Worm (Caenorhabditis elegans) whole organism, late embryonic: ENCODE results near the gene Y32F6A.4.

ENCODE experiments used
- ceh-30 ChIP-seq: fragments of 150-350 bp; optimal IDR thresholded peaks from 2 replicates; lab custom pipeline; 2014; ENCODE audit warnings: missing biosample characterization, missing genetic modification characterization
- ceh-6 ChIP-seq: fragments of 200-800 bp; sonication (Bioruptor generic); optimal IDR thresholded peaks from 2 replicates; lab custom pipeline; 2018; ENCODE audit warnings: mild to moderate bottlenecking, missing genetic modification characterization, missing compliant biosample characterization
- elt-4 ChIP-seq: sonication (generic microtip); optimal IDR thresholded peaks from 2 replicates; lab custom pipeline; 2016; ENCODE audit warnings: missing genetic modification characterization, missing compliant biosample characterization
- hlh-15 ChIP-seq: sonication (generic microtip); optimal IDR thresholded peaks from 2 replicates; lab custom pipeline; 2016; ENCODE audit warnings: missing genetic modification characterization, missing compliant biosample characterization
- hlh-8 ChIP-seq: sonication (generic microtip); optimal IDR thresholded peaks from 2 replicates; lab custom pipeline; 2016; ENCODE audit warnings: missing genotype, missing genetic modification characterization, missing compliant biosample characterization
- nhr-232 ChIP-seq: sonication (generic microtip); optimal IDR thresholded peaks from 2 replicates; lab custom pipeline; 2016; ENCODE audit warnings: missing genetic modification characterization, missing compliant biosample characterization
- pag-3 ChIP-seq: sonication (generic microtip); optimal IDR thresholded peaks from 2 replicates; lab custom pipeline; 2016; ENCODE audit warnings: missing compliant biosample characterization, missing genetic modification characterization, borderline replicate concordance
- pax-1 ChIP-seq: fragments of 150-350 bp; optimal IDR thresholded peaks from 2 replicates; lab custom pipeline; 2014; ENCODE audit warnings: missing biosample characterization, missing genetic modification characterization
- pha-4 ChIP-seq: fragments of 150-350 bp; optimal IDR thresholded peaks from 2 replicates; lab custom pipeline; 2018; ENCODE audit warnings: missing biosample characterization, missing genetic modification reagents, missing genetic modification characterization
- pqm-1 ChIP-seq: sonication (generic microtip); optimal IDR thresholded peaks from 2 replicates; lab custom pipeline; 2016; ENCODE audit warnings: missing genetic modification characterization, missing compliant biosample characterization
- tbx-2 ChIP-seq: sonication (generic microtip); optimal IDR thresholded peaks from 2 replicates; lab custom pipeline; 2016; ENCODE audit warnings: missing genetic modification characterization, missing compliant biosample characterization
- unc-86 ChIP-seq: sonication (generic microtip); optimal IDR thresholded peaks from 2 replicates; lab custom pipeline; 2016; ENCODE audit warnings: missing genetic modification characterization, missing compliant biosample characterization

- TF ChIP-seq elt-4 (tag; lab: Kevin White, UChicago), result no peak
- TF ChIP-seq hlh-8, result no peak
- no peak for TF ChIP-seq nhr-232
- TF ChIP-seq unc-86 (tag; lab: Kevin White, UChicago), result no peak
- no peak for TF ChIP-seq hlh-15 (tag; lab: Kevin White, UChicago)
- TF ChIP-seq pax-1, result no peak
- TF ChIP-seq ceh-6 (GFP tag; lab: Kevin White, UChicago), result no peak
- no peak for TF ChIP-seq pag-3 (tag; lab: Kevin White, UChicago)
- no peak for TF ChIP-seq tbx-2 (tag; lab: Kevin White, UChicago)
- TF ChIP-seq ceh-30, result no peak
- no peak for TF ChIP-seq pha-4 (tag; lab: Kevin White, UChicago)
- no peak for TF ChIP-seq pqm-1 (tag; lab: Kevin White, UChicago)
Observed at ce11 chrV:10395173-10395766, 38.6 kb downstream of the Y32F6A.4 start, which contains the start of the genes col-151 and ugt-1.
